Fruit fly (Drosophila melanogaster) whole organism, embryonic: ENCODE data around the gene fan.

Experiments
- Atf3 ChIP-seq: fragments of 200-800 bp; sonication (Bioruptor generic); optimal IDR thresholded peaks from 3 replicates; lab custom pipeline; 2016; ENCODE audit warnings: missing biosample characterization, missing genetic modification characterization
- Awh ChIP-seq: fragments of 200-800 bp; sonication (Bioruptor generic); IDR thresholded peaks from 2 replicates; pipeline ENCODE4, ENCODE4 v1.3.6; 2022; ENCODE audit warnings: missing biosample characterization, missing genetic modification characterization
- Blimp-1 ChIP-seq: fragments of 200-800 bp; sonication (Bioruptor generic); optimal IDR thresholded peaks from 3 replicates; lab custom pipeline; 2018; ENCODE audit warnings: missing biosample characterization, missing genetic modification characterization, mild to moderate bottlenecking, moderate library complexity, missing genetic modification reagents
- CG11504 ChIP-seq: fragments of 200-800 bp; sonication (Bioruptor generic); optimal IDR thresholded peaks from 3 replicates; lab custom pipeline; 2019; ENCODE audit warnings: missing biosample characterization, mild to moderate bottlenecking, missing genetic modification characterization, moderate library complexity
- CG12769 ChIP-seq: fragments of 200-800 bp; sonication (Bioruptor generic); optimal IDR thresholded peaks from 2 replicates; lab custom pipeline; 2019; ENCODE audit warnings: missing biosample characterization, mild to moderate bottlenecking, missing genetic modification characterization, moderate library complexity
- CG13123 ChIP-seq: fragments of 200-800 bp; sonication (Bioruptor generic); optimal IDR thresholded peaks from 2 replicates; lab custom pipeline; 2016; ENCODE audit warnings: missing biosample characterization, missing genetic modification characterization
- CG14441 ChIP-seq: fragments of 200-800 bp; sonication (Bioruptor generic); IDR thresholded peaks from 2 replicates; pipeline ENCODE4 v1.3.6; 2022; ENCODE audit warnings: missing biosample characterization, missing genetic modification characterization
- CG1647 ChIP-seq: fragments of 200-800 bp; sonication (Bioruptor generic); optimal IDR thresholded peaks from 3 replicates; lab custom pipeline; 2016; ENCODE audit warnings: missing biosample characterization, missing genetic modification characterization
- CG16815 ChIP-seq: fragments of 200-800 bp; sonication (Bioruptor generic); optimal IDR thresholded peaks from 3 replicates; lab custom pipeline; 2017; ENCODE audit warnings: missing biosample characterization, mild to moderate bottlenecking, missing genetic modification characterization
- CG32532 ChIP-seq: fragments of 200-800 bp; sonication (Bioruptor generic); IDR thresholded peaks from 2 replicates; pipeline ENCODE4 v1.3.6; 2022; ENCODE audit warnings: missing biosample characterization, missing genetic modification characterization
- Drgx ChIP-seq: fragments of 200-800 bp; sonication (Bioruptor generic); IDR thresholded peaks from 2 replicates; pipeline ENCODE4 v1.3.6; 2022; ENCODE audit warnings: missing biosample characterization, missing genetic modification characterization
- Hr51 ChIP-seq, 2 experiments: fragments of 200-800 bp; sonication (Bioruptor generic); optimal IDR thresholded peaks; 2 replicates in 1 of 2; 3 replicates in 1 of 2; lab custom pipeline; 2016 to 2018; ENCODE audit warnings: missing biosample characterization in 2 of 2, missing genetic modification characterization in 2 of 2, mild to moderate bottlenecking in 1 of 2, moderate library complexity in 1 of 2
- MESR4 ChIP-seq: fragments of 200-800 bp; sonication (Bioruptor generic); optimal IDR thresholded peaks from 2 replicates; lab custom pipeline; 2018; ENCODE audit warnings: missing biosample characterization, mild to moderate bottlenecking, missing genetic modification characterization, moderate library complexity
- Neu2 ChIP-seq: fragments of 200-800 bp; sonication (Bioruptor generic); optimal IDR thresholded peaks from 3 replicates; lab custom pipeline; 2016; ENCODE audit warnings: missing biosample characterization, missing genetic modification characterization, borderline replicate concordance
- Pdp1 ChIP-seq, 2 experiments: fragments of 200-800 bp; sonication (Bioruptor generic); optimal IDR thresholded peaks; 3 replicates each; lab custom pipeline; 2016; ENCODE audit warnings: missing biosample characterization in 2 of 2, missing genetic modification characterization in 2 of 2, mild to moderate bottlenecking in 1 of 2, moderate library complexity in 1 of 2
- Sin3A ChIP-seq: fragments of >200 bp; optimal IDR thresholded peaks from 2 replicates; lab custom pipeline; 2018
- Vsx1 ChIP-seq: fragments of 200-800 bp; sonication (Bioruptor generic); optimal IDR thresholded peaks from 2 replicates; lab custom pipeline; 2017; ENCODE audit warnings: missing biosample characterization, mild to moderate bottlenecking, missing genetic modification characterization, missing genetic modification reagents
- Xbp1 ChIP-seq: fragments of 200-800 bp; sonication (Bioruptor generic); optimal IDR thresholded peaks from 3 replicates; lab custom pipeline; 2016; ENCODE audit warnings: missing biosample characterization, mild to moderate bottlenecking, missing genetic modification characterization
- abd-A ChIP-seq: fragments of 200-800 bp; sonication (Bioruptor generic); optimal IDR thresholded peaks from 3 replicates; lab custom pipeline; 2019; ENCODE audit warnings: missing biosample characterization, mild to moderate bottlenecking, missing genetic modification characterization, moderate library complexity
- dmrt99B ChIP-seq: fragments of 200-800 bp; sonication (Bioruptor generic); optimal IDR thresholded peaks from 2 replicates; lab custom pipeline; 2018; ENCODE audit warnings: missing biosample characterization, mild to moderate bottlenecking, missing genetic modification characterization, moderate library complexity
- dysf ChIP-seq: fragments of 200-800 bp; sonication (Bioruptor generic); IDR thresholded peaks from 3 replicates; pipeline ENCODE4 v1.3.6; 2022; ENCODE audit warnings: missing biosample characterization, missing genetic modification characterization
- emc ChIP-seq: fragments of 200-800 bp; sonication (Bioruptor generic); optimal IDR thresholded peaks from 2 replicates; lab custom pipeline; 2016; ENCODE audit warnings: missing biosample characterization, missing genetic modification characterization
- grn ChIP-seq: fragments of 200-800 bp; sonication (Bioruptor generic); optimal IDR thresholded peaks from 3 replicates; lab custom pipeline; 2017; ENCODE audit warnings: missing biosample characterization, missing genetic modification characterization
- gsb-n ChIP-seq: fragments of 200-800 bp; sonication (Bioruptor generic); optimal IDR thresholded peaks from 3 replicates; lab custom pipeline; 2018; ENCODE audit warnings: missing biosample characterization, mild to moderate bottlenecking, missing genetic modification characterization
- ham ChIP-seq: fragments of 200-800 bp; sonication (Bioruptor generic); IDR thresholded peaks from 2 replicates; pipeline ENCODE4 v1.3.6; 2022; ENCODE audit warnings: missing biosample characterization, missing genetic modification characterization
- lab ChIP-seq: fragments of 200-800 bp; sonication (Bioruptor generic); optimal IDR thresholded peaks from 3 replicates; lab custom pipeline; 2017; ENCODE audit warnings: missing biosample characterization, missing genetic modification characterization, mild to moderate bottlenecking, moderate library complexity, missing genetic modification reagents
- lbe ChIP-seq: fragments of 200-800 bp; sonication (Bioruptor generic); optimal IDR thresholded peaks from 2 replicates; lab custom pipeline; 2016; ENCODE audit warnings: missing biosample characterization, mild to moderate bottlenecking, missing genetic modification characterization
- nom ChIP-seq: fragments of 200-800 bp; sonication (Bioruptor generic); optimal IDR thresholded peaks from 2 replicates; lab custom pipeline; 2017; ENCODE audit warnings: missing biosample characterization, missing genetic modification characterization, mild to moderate bottlenecking, moderate library complexity, missing genetic modification reagents
- oc ChIP-seq: fragments of 200-800 bp; sonication (Bioruptor generic); optimal IDR thresholded peaks from 2 replicates; lab custom pipeline; 2018; ENCODE audit warnings: missing biosample characterization, mild to moderate bottlenecking, missing genetic modification characterization, moderate library complexity
- repo ChIP-seq: fragments of 200-800 bp; sonication (Bioruptor generic); optimal IDR thresholded peaks from 2 replicates; lab custom pipeline; 2016; ENCODE audit warnings: missing biosample characterization, missing genetic modification characterization
- scrt ChIP-seq: fragments of 200-800 bp; sonication (Bioruptor generic); optimal IDR thresholded peaks from 2 replicates; lab custom pipeline; 2018; ENCODE audit warnings: missing biosample characterization, mild to moderate bottlenecking, missing genetic modification characterization, moderate library complexity
- sens ChIP-seq: fragments of 200-800 bp; sonication (Bioruptor generic); peaks from one replicate; lab custom pipeline; 2016; ENCODE audit warnings: missing biosample characterization, missing genetic modification characterization
- sqz ChIP-seq: fragments of 200-800 bp; sonication (Bioruptor generic); optimal IDR thresholded peaks from 3 replicates; lab custom pipeline; 2018; ENCODE audit warnings: missing biosample characterization, mild to moderate bottlenecking, missing genetic modification characterization
- stc ChIP-seq: fragments of 200-800 bp; sonication (Bioruptor generic); IDR thresholded peaks from 2 replicates; pipeline ENCODE4 v1.3.6; 2022; ENCODE audit warnings: missing biosample characterization, missing genetic modification characterization
- trh ChIP-seq: fragments of 200-800 bp; sonication (Bioruptor generic); optimal IDR thresholded peaks from 2 replicates; lab custom pipeline; 2016; ENCODE audit warnings: missing biosample characterization, missing genetic modification characterization
- vvl ChIP-seq: fragments of 200-800 bp; sonication (Bioruptor generic); IDR thresholded peaks from 2 replicates; pipeline ENCODE4 v1.3.6; 2022; ENCODE audit warnings: missing biosample characterization, missing genetic modification characterization

The fan gene

dm6 chr3L:8153206-8153996, 44.5 kb downstream of the fan start (continued):
- TF ChIP-seq dysf (GFP tag; lab: Robert Waterston, UW) (peak; percentile 67), Xbp1 (GFP tag; lab: Kevin White, UChicago) (peak; percentile 72), scrt (GFP tag; lab: Kevin White, UChicago) (peak; percentile 32), ham (GFP tag; lab: Robert Waterston, UW) (no peak), CG12769 (tag; lab: Kevin White, UChicago) (peak; percentile 5)

dm6 chr3L:8154544-8154943, 45.6 kb downstream of the fan start:
- TF ChIP-seq nom (GFP tag; lab: Kevin White, UChicago) = peak; percentile 62
- TF ChIP-seq repo = no peak

- 0 out of 2 replicates have a peak, but pooled peaks have one; percentile 5 for TF ChIP-seq Awh (GFP tag; lab: Robert Waterston, UW)
- peak; percentile 79 for TF ChIP-seq oc (tag; lab: Kevin White, UChicago)
- TF ChIP-seq Neu2 (GFP tag; lab: Kevin White, UChicago) = no peak
- TF ChIP-seq MESR4 (GFP tag; lab: Kevin White, UChicago) = no peak
- TF ChIP-seq Blimp-1 (GFP tag; lab: Kevin White, UChicago) = no peak
- no peak for TF ChIP-seq stc (GFP tag; lab: Robert Waterston, UW)
- TF ChIP-seq vvl (GFP tag; lab: Robert Waterston, UW) = peak; percentile 79; the same call in 1 of the 2 replicates
- peak; percentile 7 for TF ChIP-seq gsb-n
- peak; percentile 8 for TF ChIP-seq Vsx1 (GFP tag; lab: Kevin White, UChicago)
- TF ChIP-seq trh (GFP tag; lab: Kevin White, UChicago) = no peak
- no peak for TF ChIP-seq CG13123 (GFP tag; lab: Kevin White, UChicago)
- peak; percentile 59 for TF ChIP-seq abd-A (tag; lab: Kevin White, UChicago)
- TF ChIP-seq Pdp1 (GFP tag; optimal IDR thresholded peaks at IDR 0.05; lab: Kevin White, UChicago) = peak in 1 of 2 experiments; percentile 44
- TF ChIP-seq CG1647 (GFP tag; lab: Kevin White, UChicago) = no peak
- TF ChIP-seq sqz (GFP tag; lab: Kevin White, UChicago) = peak; percentile 27
- no peak for TF ChIP-seq emc
Measured at dm6 chr3L:8155324-8155723, 46.4 kb downstream of the fan start.

- TF ChIP-seq sens (GFP tag; lab: Kevin White, UChicago) = peak; percentile 57
- no peak for TF ChIP-seq grn (GFP tag; lab: Kevin White, UChicago)
- peak; percentile 41; the same call in 1 of the 2 replicates for TF ChIP-seq Drgx (GFP tag; lab: Robert Waterston, UW)
- TF ChIP-seq Atf3 (GFP tag; lab: Kevin White, UChicago) = no peak
- TF ChIP-seq dmrt99B (tag; lab: Kevin White, UChicago) = peak; percentile 29
- no peak for TF ChIP-seq lab
- no peak for TF ChIP-seq CG32532 (GFP tag; lab: Robert Waterston, UW)
- no peak for TF ChIP-seq Sin3A
- peak; percentile 48; the same call in 1 of the 2 replicates for TF ChIP-seq CG14441 (GFP tag; lab: Robert Waterston, UW)
- TF ChIP-seq CG16815 (GFP tag; lab: Kevin White, UChicago) = no peak
- no peak for TF ChIP-seq lbe (GFP tag; lab: Kevin White, UChicago)
- peak; percentile 12 for TF ChIP-seq CG11504 (tag; lab: Kevin White, UChicago)
- peak in 1 of 2 experiments; percentile 22 for TF ChIP-seq Hr51 (GFP tag; optimal IDR thresholded peaks at IDR 0.05; lab: Kevin White, UChicago)
Measured at dm6 chr3L:8156199-8156598, 47.3 kb downstream of the fan start.
